Worm (Caenorhabditis elegans): ENCODE measurements around the gene F54F7.3.

DNA sequence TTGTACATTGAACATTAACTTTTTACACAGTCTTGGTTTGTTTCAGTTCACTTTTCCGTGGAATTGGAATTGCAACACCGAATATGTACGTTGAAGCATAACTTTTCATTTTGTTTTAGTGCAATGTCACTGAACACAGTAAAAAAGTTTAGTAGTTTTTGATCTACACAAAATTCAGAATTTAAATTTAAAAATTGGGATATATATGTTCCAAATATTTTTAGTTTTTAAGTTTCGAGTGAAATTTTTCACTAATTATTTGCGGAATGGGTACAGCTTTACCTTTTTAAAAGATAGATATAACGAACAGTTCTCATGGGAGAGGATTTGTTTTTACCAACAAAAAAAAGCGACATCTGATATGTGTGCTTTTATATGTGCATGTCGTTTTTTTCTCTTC lies 33.2 kb downstream of the F54F7.3 start:
- TF ChIP-seq unc-62 (GFP tag; optimal IDR thresholded peaks at IDR 0.05) (no peak), nhr-237 (tag; optimal IDR thresholded peaks at IDR 0.05) (no peak), fkh-10 (GFP tag; optimal IDR thresholded peaks at IDR 0.05) (no peak), fkh-8 (tag; optimal IDR thresholded peaks at IDR 0.05) (no peak), egl-27 (tag; optimal IDR thresholded peaks at IDR 0.05) (no peak), ama-1 (optimal IDR thresholded peaks at IDR 0.05) (no peak), mep-1 (tag; optimal IDR thresholded peaks at IDR 0.05) (no peak), ceh-82 (tag; optimal IDR thresholded peaks at IDR 0.05) (no peak)

All from whole organism, L1 larva.